Worm (Caenorhabditis elegans) whole organism, late embryonic: ENCODE data around the gene srr-7.

Experiments
- ceh-31 ChIP-seq: sonication (generic microtip); optimal IDR thresholded peaks from 2 replicates; lab custom pipeline; 2016; ENCODE audit warnings: missing genetic modification characterization, missing compliant biosample characterization
- ceh-9 ChIP-seq: sonication (generic microtip); optimal IDR thresholded peaks from 2 replicates; lab custom pipeline; 2016; ENCODE audit warnings: mild to moderate bottlenecking, missing genetic modification characterization, inconsistent platforms, missing compliant biosample characterization
- pha-4 ChIP-seq: fragments of 150-350 bp; optimal IDR thresholded peaks from 2 replicates; lab custom pipeline; 2018; ENCODE audit warnings: missing biosample characterization, missing genetic modification reagents, missing genetic modification characterization
- syd-9 ChIP-seq: sonication (generic microtip); optimal IDR thresholded peaks from 2 replicates; lab custom pipeline; 2016; ENCODE audit warnings: mild to moderate bottlenecking, missing genetic modification characterization, moderate library complexity, missing compliant biosample characterization
- zip-5 ChIP-seq: sonication (generic microtip); optimal IDR thresholded peaks from 2 replicates; lab custom pipeline; 2016; ENCODE audit warnings: missing genetic modification characterization, missing compliant biosample characterization

DNA sequence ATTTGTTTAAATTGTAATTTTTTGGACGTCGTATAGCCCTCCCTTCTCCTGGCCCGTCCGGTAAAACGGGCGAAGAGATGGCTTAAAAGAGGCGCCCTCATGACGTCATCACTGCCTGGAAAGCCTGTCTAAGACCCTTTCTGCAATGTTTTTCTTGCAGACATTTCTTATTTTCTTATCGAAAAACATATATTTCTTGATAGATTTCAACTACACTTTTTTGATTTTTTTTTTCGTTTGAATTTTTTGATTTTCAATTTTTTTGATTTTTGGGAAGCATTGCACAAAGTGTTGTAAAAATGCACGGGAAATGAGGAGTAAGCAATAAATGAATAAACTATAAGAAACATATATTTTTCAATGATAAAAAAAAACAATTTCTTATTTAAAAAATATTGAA is 14.1 kb upstream of the srr-7 start, which contains the start of gene T01G5.6:
- no peak for TF ChIP-seq ceh-9 (tag; lab: Kevin White, UChicago)
- no peak for TF ChIP-seq ceh-31
- no peak for TF ChIP-seq pha-4 (tag; lab: Kevin White, UChicago)
- TF ChIP-seq zip-5 (tag; lab: Kevin White, UChicago) = no peak
- no peak for TF ChIP-seq syd-9
